Fruit fly (Drosophila melanogaster): ENCODE data around the gene Gr9a.

Gr9a gene

dm6 chrX:10057964-10058363 is 3.5 kb upstream of the Gr9a start:
- TF ChIP-seq psq (optimal IDR thresholded peaks at IDR 0.05), result no peak
- no peak for TF ChIP-seq ttk (optimal IDR thresholded peaks at IDR 0.05)
- no peak for TF ChIP-seq h (optimal IDR thresholded peaks at IDR 0.05)
- no peak for TF ChIP-seq Sin3A (optimal IDR thresholded peaks at IDR 0.05)
- no peak for TF ChIP-seq Myc (optimal IDR thresholded peaks at IDR 0.05)
- TF ChIP-seq insv (optimal IDR thresholded peaks at IDR 0.05), result no peak

- no peak for TF ChIP-seq Myc (optimal IDR thresholded peaks at IDR 0.05)
- TF ChIP-seq ttk (optimal IDR thresholded peaks at IDR 0.05), result no peak
- TF ChIP-seq psq (optimal IDR thresholded peaks at IDR 0.05), result no peak
- TF ChIP-seq insv (optimal IDR thresholded peaks at IDR 0.05), result no peak
- TF ChIP-seq Sin3A (optimal IDR thresholded peaks at IDR 0.05), result no peak
- no peak for TF ChIP-seq h (optimal IDR thresholded peaks at IDR 0.05)
These were observed 6.1 kb downstream of the Gr9a start for dm6 chrX:10067528-10067927.

- no peak for TF ChIP-seq ttk (optimal IDR thresholded peaks at IDR 0.05)
- TF ChIP-seq h (optimal IDR thresholded peaks at IDR 0.05), result no peak
- TF ChIP-seq insv (optimal IDR thresholded peaks at IDR 0.05), result no peak
- TF ChIP-seq Myc (optimal IDR thresholded peaks at IDR 0.05), result no peak
- no peak for TF ChIP-seq Sin3A (optimal IDR thresholded peaks at IDR 0.05)
- no peak for TF ChIP-seq psq (optimal IDR thresholded peaks at IDR 0.05)
These were observed 9.0 kb downstream of the Gr9a start, which contains the start of gene CG15312 for dm6 chrX:10070325-10070931. CG15312 (minus strand) TSS chrX:10070868.

- no peak for TF ChIP-seq Myc (optimal IDR thresholded peaks at IDR 0.05)
- no peak for TF ChIP-seq ttk (optimal IDR thresholded peaks at IDR 0.05)
- TF ChIP-seq h (optimal IDR thresholded peaks at IDR 0.05), result no peak
- no peak for TF ChIP-seq psq (optimal IDR thresholded peaks at IDR 0.05)
- no peak for TF ChIP-seq insv (optimal IDR thresholded peaks at IDR 0.05)
- TF ChIP-seq Sin3A (optimal IDR thresholded peaks at IDR 0.05), result no peak
These were observed 10.1 kb downstream of the Gr9a start for dm6 chrX:10071516-10071915.

dm6 chrX:10082185-10082949 is 20.9 kb downstream of the Gr9a start, which contains the start of gene ZAP3:
ZAP3 (minus strand) TSS chrX:10082492.
- TF ChIP-seq Sin3A (optimal IDR thresholded peaks at IDR 0.05), result no peak
- TF ChIP-seq ttk (optimal IDR thresholded peaks at IDR 0.05), result no peak
- no peak for TF ChIP-seq Myc (optimal IDR thresholded peaks at IDR 0.05)
- no peak for TF ChIP-seq psq (optimal IDR thresholded peaks at IDR 0.05)

dm6 chrX:10082950-10083253 is 21.5 kb downstream of the Gr9a start, which contains the start of gene CG2972:
CG2972 (plus strand) TSS chrX:10083154.
- TF ChIP-seq Myc (optimal IDR thresholded peaks at IDR 0.05) (no peak), psq (optimal IDR thresholded peaks at IDR 0.05) (no peak), h (optimal IDR thresholded peaks at IDR 0.05) (no peak)

dm6 chrX:10086095-10086888 is 24.9 kb downstream of the Gr9a start, which contains the start of the genes Naxe and RhoU:
Naxe (minus strand) TSS chrX:10086171.
RhoU (plus strand) TSS chrX:10086527.
- TF ChIP-seq psq (optimal IDR thresholded peaks at IDR 0.05) (no peak), Myc (optimal IDR thresholded peaks at IDR 0.05) (no peak), ttk (optimal IDR thresholded peaks at IDR 0.05) (no peak), insv (optimal IDR thresholded peaks at IDR 0.05) (no peak), Sin3A (optimal IDR thresholded peaks at IDR 0.05) (no peak), h (optimal IDR thresholded peaks at IDR 0.05) (no peak)

- TF ChIP-seq Sin3A (optimal IDR thresholded peaks at IDR 0.05) (no peak), Myc (optimal IDR thresholded peaks at IDR 0.05) (no peak), ttk (optimal IDR thresholded peaks at IDR 0.05) (no peak), psq (optimal IDR thresholded peaks at IDR 0.05) (no peak), insv (optimal IDR thresholded peaks at IDR 0.05) (no peak), h (optimal IDR thresholded peaks at IDR 0.05) (no peak)
These were observed 26.8 kb downstream of the Gr9a start for dm6 chrX:10088023-10088913.

- TF ChIP-seq Sin3A (optimal IDR thresholded peaks at IDR 0.05), result no peak
- TF ChIP-seq insv (optimal IDR thresholded peaks at IDR 0.05), result no peak
- no peak for TF ChIP-seq Myc (optimal IDR thresholded peaks at IDR 0.05)
- TF ChIP-seq psq (optimal IDR thresholded peaks at IDR 0.05), result no peak
- no peak for TF ChIP-seq h (optimal IDR thresholded peaks at IDR 0.05)
- TF ChIP-seq ttk (optimal IDR thresholded peaks at IDR 0.05), result no peak
These were observed 27.8 kb downstream of the Gr9a start for dm6 chrX:10089188-10089587.

- TF ChIP-seq insv (optimal IDR thresholded peaks at IDR 0.05) (no peak), ttk (optimal IDR thresholded peaks at IDR 0.05) (no peak), Myc (optimal IDR thresholded peaks at IDR 0.05) (no peak), psq (optimal IDR thresholded peaks at IDR 0.05) (no peak), Sin3A (optimal IDR thresholded peaks at IDR 0.05) (no peak), h (optimal IDR thresholded peaks at IDR 0.05) (no peak)
These were observed 31.4 kb downstream of the Gr9a start for dm6 chrX:10092796-10093195.

dm6 chrX:10103569-10104083 is 42.2 kb downstream of the Gr9a start:
- TF ChIP-seq h (optimal IDR thresholded peaks at IDR 0.05) (no peak), Myc (optimal IDR thresholded peaks at IDR 0.05) (no peak), ttk (optimal IDR thresholded peaks at IDR 0.05) (no peak), insv (optimal IDR thresholded peaks at IDR 0.05) (no peak), psq (optimal IDR thresholded peaks at IDR 0.05) (no peak), Sin3A (optimal IDR thresholded peaks at IDR 0.05) (no peak)

Data from Kc167 (cell line).